Fruit fly (Drosophila melanogaster) whole organism, adult: ENCODE measurements around the gene Nrd1.

Experiments
- CG11617 ChIP-seq: fragments of 200-800 bp; sonication (Bioruptor generic); optimal IDR thresholded peaks from 2 replicates; lab custom pipeline; 2017; ENCODE audit warnings: mild to moderate bottlenecking, missing biosample characterization, missing genetic modification reagents, missing genetic modification characterization
- CG1620 ChIP-seq: fragments of 200-800 bp; sonication (Bioruptor generic); optimal IDR thresholded peaks from 2 replicates; lab custom pipeline; 2016; ENCODE audit warnings: missing biosample characterization, missing genetic modification characterization
- CG33017 ChIP-seq: fragments of 200-800 bp; sonication (Bioruptor generic); optimal IDR thresholded peaks from 2 replicates; lab custom pipeline; 2018; ENCODE audit warnings: missing biosample characterization, mild to moderate bottlenecking, missing genetic modification characterization, moderate library complexity
- CG5204 ChIP-seq: fragments of 200-800 bp; sonication (Bioruptor generic); optimal IDR thresholded peaks from 2 replicates; lab custom pipeline; 2016; ENCODE audit warnings: missing biosample characterization, missing genetic modification characterization
- CG7101 ChIP-seq: fragments of 200-800 bp; sonication (Bioruptor generic); optimal IDR thresholded peaks from 2 replicates; lab custom pipeline; 2018; ENCODE audit warnings: missing biosample characterization, mild to moderate bottlenecking, missing genetic modification characterization, moderate library complexity
- Crg-1 ChIP-seq: fragments of 200-800 bp; sonication (Bioruptor generic); optimal IDR thresholded peaks from 2 replicates; lab custom pipeline; 2016; ENCODE audit warnings: missing biosample characterization, missing genetic modification characterization
- Hr96 ChIP-seq: fragments of 200-800 bp; sonication (Bioruptor generic); optimal IDR thresholded peaks from 2 replicates; lab custom pipeline; 2016; ENCODE audit warnings: missing biosample characterization, missing genetic modification characterization
- bab1 ChIP-seq: fragments of 200-800 bp; sonication (Bioruptor generic); optimal IDR thresholded peaks from 3 replicates; lab custom pipeline; 2019; ENCODE audit warnings: missing biosample characterization, mild to moderate bottlenecking, missing genetic modification characterization, moderate library complexity
- cic ChIP-seq: fragments of 200-800 bp; sonication (Bioruptor generic); optimal IDR thresholded peaks from 2 replicates; lab custom pipeline; 2017; ENCODE audit warnings: missing biosample characterization, mild to moderate bottlenecking, missing genetic modification characterization, moderate library complexity
- kay ChIP-seq: fragments of 200-800 bp; sonication (Bioruptor generic); peaks from one replicate; lab custom pipeline; 2016; ENCODE audit warnings: missing biosample characterization, missing genetic modification characterization, borderline replicate concordance
- ovo ChIP-seq: fragments of 200-800 bp; sonication (Bioruptor generic); optimal IDR thresholded peaks from 2 replicates; lab custom pipeline; 2016; ENCODE audit warnings: missing biosample characterization, missing genetic modification characterization
- tj ChIP-seq: fragments of 200-800 bp; sonication (Bioruptor generic); optimal IDR thresholded peaks from 3 replicates; lab custom pipeline; 2017; ENCODE audit warnings: missing biosample characterization, mild to moderate bottlenecking, missing genetic modification characterization, moderate library complexity
- toe ChIP-seq: fragments of 200-800 bp; sonication (Bioruptor generic); optimal IDR thresholded peaks from 2 replicates; lab custom pipeline; 2016; ENCODE audit warnings: missing biosample characterization, missing genetic modification characterization

DNA sequence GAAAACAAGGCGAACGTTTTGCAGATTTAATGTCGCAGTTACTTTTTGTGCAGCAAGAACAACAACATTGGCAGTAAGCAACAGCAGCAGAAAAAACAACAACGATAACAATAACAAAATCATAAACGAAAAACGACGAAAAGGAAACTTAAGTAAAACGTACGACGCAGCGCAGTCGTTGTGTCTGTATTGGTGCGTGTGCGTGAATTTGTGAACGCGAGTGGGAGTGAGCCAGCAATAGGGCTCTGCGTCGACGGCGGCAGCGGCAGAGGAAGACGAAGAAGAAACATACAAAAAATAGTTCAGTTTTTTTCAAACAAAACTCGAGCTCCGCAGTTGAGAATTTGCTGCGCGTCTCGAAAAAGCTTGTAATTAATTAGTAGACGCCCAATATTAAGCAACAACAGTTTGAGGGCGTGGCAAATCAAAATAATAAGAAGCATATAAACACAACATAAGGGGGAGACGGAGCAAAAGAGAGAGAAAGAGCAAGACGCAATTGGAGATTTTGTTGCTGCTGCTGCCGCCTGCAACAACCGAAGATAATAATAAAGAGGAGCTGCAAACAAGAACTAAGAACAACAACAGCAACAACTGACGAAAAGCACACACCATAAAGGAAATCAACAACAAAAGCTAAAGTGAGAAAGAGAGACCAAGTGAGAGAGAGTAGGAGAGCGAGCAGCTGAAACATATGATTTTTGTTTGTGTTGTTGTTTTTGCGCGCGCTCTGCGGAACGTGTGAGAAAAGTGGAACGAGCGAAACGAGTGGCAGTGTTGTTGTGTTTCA, 51.3 kb downstream of the Nrd1 start:
- no peak for TF ChIP-seq CG1620 (GFP tag; lab: Kevin White, UChicago)
- no peak for TF ChIP-seq CG11617 (GFP tag; lab: Kevin White, UChicago)
- TF ChIP-seq tj (GFP tag; lab: Kevin White, UChicago) = peak; percentile 86
- TF ChIP-seq CG7101 = no peak
- TF ChIP-seq Crg-1 (GFP tag; lab: Kevin White, UChicago) = peak; percentile 37
- TF ChIP-seq CG33017 (tag; lab: Kevin White, UChicago) = no peak
- TF ChIP-seq ovo = no peak
- TF ChIP-seq bab1 (GFP tag; lab: Kevin White, UChicago) = no peak
- TF ChIP-seq kay (GFP tag; lab: Kevin White, UChicago) = no peak
- TF ChIP-seq toe (GFP tag; lab: Kevin White, UChicago) = no peak
- TF ChIP-seq Hr96 (GFP tag; lab: Kevin White, UChicago) = no peak
- TF ChIP-seq CG5204 (GFP tag; lab: Kevin White, UChicago) = no peak
- no peak for TF ChIP-seq cic (GFP tag; lab: Kevin White, UChicago)
